Worm (Caenorhabditis elegans) whole organism, mixed stage, embryonic: ENCODE results near the gene math-33.
A peak's percentile ranks its signal among the peaks of the same experiment; 100 is the strongest.

Experiments used
- M03D4.4 ChIP-seq: sonication (generic microtip); optimal IDR thresholded peaks from 2 replicates; lab custom pipeline; 2017; ENCODE audit warnings: mild to moderate bottlenecking, missing genetic modification characterization, missing compliant biosample characterization
- bed-3 ChIP-seq: fragments of 200-800 bp; sonication (Bioruptor generic); optimal IDR thresholded peaks from 3 replicates; lab custom pipeline; 2018; ENCODE audit warnings: mild to moderate bottlenecking, missing genetic modification characterization, moderate library complexity, missing compliant biosample characterization
- blmp-1 ChIP-seq: fragments of 150-350 bp; optimal IDR thresholded peaks from 2 replicates; lab custom pipeline; 2014; ENCODE audit warnings: missing biosample characterization, missing genetic modification characterization
- ceh-39 ChIP-seq: fragments of 150-350 bp; optimal IDR thresholded peaks from 2 replicates; lab custom pipeline; 2014; ENCODE audit warnings: missing biosample characterization, missing genetic modification characterization
- ceh-43 ChIP-seq: fragments of 200-800 bp; sonication (Bioruptor generic); optimal IDR thresholded peaks from 2 replicates; lab custom pipeline; 2018; ENCODE audit warnings: mild to moderate bottlenecking, missing genetic modification characterization, moderate library complexity, missing compliant biosample characterization
- ceh-83 ChIP-seq: fragments of 200-800 bp; sonication (Bioruptor generic); optimal IDR thresholded peaks from 2 replicates; lab custom pipeline; 2018; ENCODE audit warnings: mild to moderate bottlenecking, missing genetic modification characterization, missing compliant biosample characterization
- ces-1 ChIP-seq: fragments of 150-350 bp; optimal IDR thresholded peaks from 2 replicates; lab custom pipeline; 2014; ENCODE audit warnings: missing biosample characterization, missing genetic modification reagents, missing genetic modification characterization
- cnd-1 ChIP-seq: fragments of 200-800 bp; sonication (Bioruptor generic); optimal IDR thresholded peaks from 2 replicates; lab custom pipeline; 2018; ENCODE audit warnings: mild to moderate bottlenecking, missing genetic modification characterization, missing compliant biosample characterization
- drap-1 ChIP-seq: fragments of 200-800 bp; sonication (Bioruptor generic); optimal IDR thresholded peaks from 3 replicates; lab custom pipeline; 2018; ENCODE audit warnings: mild to moderate bottlenecking, missing genetic modification characterization, missing compliant biosample characterization
- elt-1 ChIP-seq: sonication (generic microtip); optimal IDR thresholded peaks from 2 replicates; lab custom pipeline; 2017; ENCODE audit warnings: missing genetic modification characterization, mild to moderate bottlenecking, missing compliant biosample characterization, antibody characterized with exemption, moderate library complexity, borderline replicate concordance; ENCODE audit not compliant: insufficient read depth
- elt-3 ChIP-seq: fragments of 150-350 bp; optimal IDR thresholded peaks from 2 replicates; lab custom pipeline; 2014; ENCODE audit warnings: missing biosample characterization, missing genetic modification characterization
- flh-1 ChIP-seq: fragments of 200-800 bp; sonication (Bioruptor generic); optimal IDR thresholded peaks from 2 replicates; lab custom pipeline; 2018; ENCODE audit warnings: mild to moderate bottlenecking, missing genetic modification characterization, moderate library complexity, missing compliant biosample characterization
- ham-2 ChIP-seq: fragments of 200-800 bp; sonication (Bioruptor generic); optimal IDR thresholded peaks from 2 replicates; lab custom pipeline; 2018; ENCODE audit warnings: mild to moderate bottlenecking, missing genetic modification characterization, missing compliant biosample characterization
- hlh-1 ChIP-seq: fragments of 150-350 bp; optimal IDR thresholded peaks from 2 replicates; lab custom pipeline; 2014; ENCODE audit warnings: missing biosample characterization, missing genetic modification reagents, missing genetic modification characterization
- lsy-2 ChIP-seq: fragments of 150-350 bp; optimal IDR thresholded peaks from 2 replicates; lab custom pipeline; 2014; ENCODE audit warnings: missing biosample characterization, missing genetic modification characterization
- mab-5 ChIP-seq: fragments of 150-350 bp; optimal IDR thresholded peaks from 2 replicates; lab custom pipeline; 2014; ENCODE audit warnings: missing biosample characterization, missing genetic modification characterization
- mep-1 ChIP-seq: fragments of 150-350 bp; optimal IDR thresholded peaks from 2 replicates; lab custom pipeline; 2017; ENCODE audit warnings: missing biosample characterization, missing genetic modification reagents, missing genetic modification characterization, inconsistent platforms
- mls-2 ChIP-seq: sonication (generic microtip); optimal IDR thresholded peaks from 2 replicates; lab custom pipeline; 2016; ENCODE audit warnings: mild to moderate bottlenecking, missing genetic modification characterization, moderate library complexity, missing compliant biosample characterization
- nhr-12 ChIP-seq: fragments of 150-350 bp; optimal IDR thresholded peaks from 2 replicates; lab custom pipeline; 2014; ENCODE audit warnings: missing biosample characterization, missing genetic modification characterization
- nhr-2 ChIP-seq: fragments of 150-350 bp; optimal IDR thresholded peaks from 2 replicates; lab custom pipeline; 2014; ENCODE audit warnings: missing biosample characterization, missing genetic modification characterization
- nhr-237 ChIP-seq: fragments of 150-350 bp; optimal IDR thresholded peaks from 2 replicates; lab custom pipeline; 2014; ENCODE audit warnings: missing biosample characterization, missing genetic modification characterization
- nhr-76 ChIP-seq: sonication (generic microtip); optimal IDR thresholded peaks from 2 replicates; lab custom pipeline; 2017; ENCODE audit warnings: missing biosample characterization, missing genetic modification characterization
- pha-4 ChIP-seq: fragments of 150-350 bp; optimal IDR thresholded peaks from 2 replicates; lab custom pipeline; 2018; ENCODE audit warnings: missing biosample characterization, missing genetic modification reagents, missing genetic modification characterization
- snpc-4 ChIP-seq: fragments of 150-350 bp; optimal IDR thresholded peaks from 2 replicates; lab custom pipeline; 2014; ENCODE audit warnings: missing biosample characterization, missing genetic modification characterization
- sptf-1 ChIP-seq: sonication (generic microtip); optimal IDR thresholded peaks from 2 replicates; lab custom pipeline; 2017; ENCODE audit warnings: mild to moderate bottlenecking, missing genetic modification characterization, moderate library complexity, missing compliant biosample characterization
- tbx-8 ChIP-seq: fragments of 200-800 bp; sonication (Bioruptor generic); optimal IDR thresholded peaks from 2 replicates; lab custom pipeline; 2018; ENCODE audit warnings: mild to moderate bottlenecking, missing genetic modification characterization, moderate library complexity, missing compliant biosample characterization
- unc-120 ChIP-seq: sonication (generic microtip); optimal IDR thresholded peaks from 2 replicates; lab custom pipeline; 2017; ENCODE audit warnings: missing genetic modification characterization, missing compliant biosample characterization; ENCODE audit not compliant: poor library complexity, severe bottlenecking
- unc-39 ChIP-seq: fragments of 150-350 bp; optimal IDR thresholded peaks from 2 replicates; lab custom pipeline; 2014; ENCODE audit warnings: missing biosample characterization, missing genetic modification characterization
- unc-62 ChIP-seq: fragments of 150-350 bp; optimal IDR thresholded peaks from 2 replicates; lab custom pipeline; 2014; ENCODE audit warnings: missing biosample characterization, missing genetic modification reagents, missing genetic modification characterization
- zip-8 ChIP-seq: fragments of 150-350 bp; optimal IDR thresholded peaks from 2 replicates; lab custom pipeline; 2014; ENCODE audit warnings: missing biosample characterization, missing genetic modification characterization
- ztf-11 ChIP-seq: fragments of 150-350 bp; optimal IDR thresholded peaks from 2 replicates; lab custom pipeline; 2014; ENCODE audit warnings: missing biosample characterization, missing genetic modification characterization

Gene math-33

DNA sequence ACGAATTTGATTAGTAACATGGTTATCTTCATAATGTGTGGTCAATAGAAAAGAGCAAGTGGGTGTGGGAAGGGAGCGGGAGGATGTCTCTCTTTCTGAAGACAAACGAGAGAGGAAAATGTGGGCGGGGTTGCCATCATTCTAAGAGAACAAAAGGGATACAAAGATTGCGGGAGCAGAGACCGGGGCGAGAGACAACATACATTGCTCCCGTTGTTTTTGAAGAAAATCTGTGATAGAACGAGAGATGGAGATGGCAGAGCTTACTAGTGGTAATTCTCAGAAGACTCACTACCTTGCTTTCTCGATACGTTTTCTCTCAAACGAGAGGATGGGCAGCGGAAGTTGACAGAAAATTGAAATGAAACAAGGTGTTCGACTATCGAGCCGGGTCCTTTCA lies 40.4 kb upstream of the math-33 start:
- peak; percentile 36 for TF ChIP-seq unc-120 (tag; lab: Kevin White, UChicago)
- no peak for TF ChIP-seq pha-4 (tag; lab: Kevin White, UChicago)

DNA sequence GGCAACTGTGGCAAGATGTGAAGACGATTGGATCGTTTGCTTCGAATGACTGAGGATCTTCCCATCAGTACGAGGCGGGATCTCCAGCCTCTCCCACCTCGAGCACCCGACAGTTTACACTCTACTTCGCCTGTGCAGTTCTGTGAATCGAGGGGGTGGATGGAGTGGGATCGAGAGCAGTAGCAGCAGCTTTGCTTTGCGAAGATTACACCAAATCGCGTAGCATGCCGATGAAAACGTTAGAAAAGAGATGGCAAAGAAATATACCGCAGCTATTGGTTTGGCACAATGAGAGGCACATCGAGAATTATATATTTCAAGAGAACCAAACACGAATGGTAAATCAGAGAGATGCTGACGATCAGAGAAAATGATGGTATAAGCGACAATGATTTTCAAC lies 39.3 kb upstream of the math-33 start, which contains the start of gene act-3:
act-3 (minus strand) TSS at position 51 of the 400 bp plus-strand sequence.
- TF ChIP-seq sptf-1 (no peak), mls-2 (tag; lab: Kevin White, UChicago) (no peak), mab-5 (no peak), bed-3 (GFP tag; lab: Kevin White, UChicago) (no peak), M03D4.4 (tag; lab: Kevin White, UChicago) (no peak), hlh-1 (tag; lab: Kevin White, UChicago) (peak; percentile 84), nhr-237 (tag; lab: Kevin White, UChicago) (no peak), ceh-83 (GFP tag; lab: Kevin White, UChicago) (no peak), ceh-39 (tag; lab: Kevin White, UChicago) (no peak), unc-62 (GFP tag; lab: Kevin White, UChicago) (peak; percentile 6), ceh-43 (GFP tag; lab: Kevin White, UChicago) (no peak), nhr-76 (no peak), tbx-8 (GFP tag; lab: Kevin White, UChicago) (no peak), unc-39 (tag; lab: Kevin White, UChicago) (no peak), cnd-1 (no peak), unc-120 (tag; lab: Kevin White, UChicago) (peak; percentile 93), pha-4 (tag; lab: Kevin White, UChicago) (peak; percentile 3), mep-1 (tag; lab: Kevin White, UChicago) (no peak), zip-8 (no peak), ham-2 (GFP tag; lab: Kevin White, UChicago) (no peak), ces-1 (GFP tag; lab: Kevin White, UChicago) (no peak), lsy-2 (no peak), snpc-4 (tag; lab: Kevin White, UChicago) (no peak), blmp-1 (no peak), ztf-11 (tag; lab: Kevin White, UChicago) (no peak), elt-3 (tag; lab: Kevin White, UChicago) (no peak)

DNA sequence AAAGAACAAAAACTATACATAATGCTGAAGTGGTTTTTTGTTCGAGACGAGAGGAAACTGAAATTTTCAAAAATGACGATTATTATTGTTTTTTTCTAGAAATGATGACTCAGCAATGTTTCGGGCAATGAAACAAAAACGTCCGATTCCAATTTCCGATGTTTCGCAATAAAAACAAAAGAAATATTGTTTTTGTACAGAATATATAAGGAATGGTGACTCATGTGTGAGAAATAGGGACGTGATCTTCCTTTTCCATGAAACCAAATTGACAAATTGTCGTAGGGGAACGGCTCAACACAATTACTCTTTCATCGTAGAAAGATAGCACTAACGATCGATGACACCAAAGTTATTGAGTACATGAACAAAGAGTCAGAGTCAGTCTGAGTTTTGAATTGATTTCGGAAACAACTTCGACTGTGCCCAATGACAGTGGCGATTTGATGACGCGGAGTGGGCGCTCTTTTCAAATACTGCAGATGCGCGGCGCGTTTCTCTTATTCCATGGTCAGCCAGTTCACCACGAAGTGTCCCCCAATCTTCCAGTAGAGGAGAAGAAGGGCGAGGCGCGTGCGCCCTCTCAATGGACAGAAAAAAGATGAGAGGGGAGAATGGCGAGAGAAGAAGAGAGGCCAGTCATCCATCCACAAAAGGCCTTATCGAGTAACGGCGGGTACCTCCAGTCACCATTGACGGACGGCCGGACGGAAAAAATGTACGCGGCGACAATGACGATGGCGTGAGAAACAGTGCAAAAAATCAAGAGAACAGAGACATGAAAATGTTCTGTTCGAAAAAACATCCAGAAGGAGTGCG lies 38.3 kb upstream of the math-33 start:
- TF ChIP-seq nhr-12 (tag; lab: Kevin White, UChicago): no peak
- TF ChIP-seq drap-1: peak; percentile 3
- peak; percentile 8 for TF ChIP-seq unc-120 (tag; lab: Kevin White, UChicago)

DNA sequence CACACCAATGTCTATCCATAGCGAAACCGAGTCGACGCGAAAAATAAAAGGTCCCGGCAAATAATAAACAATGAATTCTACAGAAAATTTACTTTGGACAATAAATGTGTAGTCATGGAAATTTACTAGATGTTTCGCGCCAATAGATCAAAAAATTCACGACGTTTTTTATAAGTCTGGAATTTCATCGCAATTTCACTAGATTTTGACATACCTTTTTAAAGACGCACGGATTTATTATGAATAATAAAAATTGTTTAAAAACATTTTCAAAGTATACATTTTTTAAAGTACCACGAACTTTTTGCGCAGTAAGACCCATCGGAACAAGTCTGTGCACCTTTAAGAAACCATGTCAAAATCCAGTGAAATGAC lies 37.7 kb upstream of the math-33 start:
- TF ChIP-seq ceh-39 (tag; lab: Kevin White, UChicago): no peak
- no peak for TF ChIP-seq flh-1 (GFP tag; lab: Kevin White, UChicago)
- TF ChIP-seq pha-4 (tag; lab: Kevin White, UChicago): no peak
- TF ChIP-seq tbx-8 (GFP tag; lab: Kevin White, UChicago): no peak
- no peak for TF ChIP-seq unc-39 (tag; lab: Kevin White, UChicago)
- no peak for TF ChIP-seq elt-1 (tag; lab: Kevin White, UChicago)
- TF ChIP-seq nhr-2: no peak
- TF ChIP-seq unc-62 (GFP tag; lab: Kevin White, UChicago): no peak
- TF ChIP-seq lsy-2: no peak
- TF ChIP-seq unc-120 (tag; lab: Kevin White, UChicago): no peak
- TF ChIP-seq ham-2 (GFP tag; lab: Kevin White, UChicago): no peak
- TF ChIP-seq ceh-83 (GFP tag; lab: Kevin White, UChicago): no peak
- no peak for TF ChIP-seq nhr-12 (tag; lab: Kevin White, UChicago)
- TF ChIP-seq mls-2 (tag; lab: Kevin White, UChicago): no peak
- no peak for TF ChIP-seq M03D4.4 (tag; lab: Kevin White, UChicago)
